Fruit fly (Drosophila melanogaster) whole organism, embryonic: Measurements from ENCODE around the gene CG43184.

ENCODE experiments used
- Atf-2 ChIP-seq: fragments of 200-800 bp; sonication (Bioruptor generic); optimal IDR thresholded peaks from 2 replicates; lab custom pipeline; 2016; ENCODE audit warnings: missing biosample characterization, missing genetic modification characterization
- B-H1 ChIP-seq: fragments of 200-800 bp; sonication (Bioruptor generic); IDR thresholded peaks from 3 replicates; pipeline ENCODE4 v1.3.6; 2022; ENCODE audit warnings: missing biosample characterization, missing genetic modification characterization
- Bdp1 ChIP-seq: fragments of 200-800 bp; sonication (Bioruptor generic); optimal IDR thresholded peaks from 3 replicates; lab custom pipeline; 2016; ENCODE audit warnings: missing biosample characterization, missing genetic modification characterization
- CG11723 ChIP-seq: fragments of 200-800 bp; sonication (Bioruptor generic); optimal IDR thresholded peaks from 2 replicates; lab custom pipeline; 2017; ENCODE audit warnings: missing biosample characterization, mild to moderate bottlenecking, missing genetic modification characterization
- CG12071 ChIP-seq: fragments of 200-800 bp; sonication (Bioruptor generic); optimal IDR thresholded peaks from 3 replicates; lab custom pipeline; 2018; ENCODE audit warnings: missing biosample characterization, mild to moderate bottlenecking, missing genetic modification characterization
- CG12744 ChIP-seq: fragments of 200-800 bp; sonication (Bioruptor generic); optimal IDR thresholded peaks from 2 replicates; lab custom pipeline; 2016; ENCODE audit warnings: missing biosample characterization, missing genetic modification characterization
- CG16813 ChIP-seq: fragments of 200-800 bp; sonication (Bioruptor generic); IDR thresholded peaks from 3 replicates; pipeline ENCODE4 v1.3.6; 2022; ENCODE audit warnings: missing biosample characterization, missing genetic modification characterization; ENCODE audit not compliant: partially characterized antibody
- CG16863 ChIP-seq: fragments of 200-800 bp; sonication (Bioruptor generic); optimal IDR thresholded peaks from 3 replicates; lab custom pipeline; 2016; ENCODE audit warnings: missing biosample characterization, missing genetic modification characterization
- CG17359 ChIP-seq: fragments of 200-800 bp; sonication (Bioruptor generic); optimal IDR thresholded peaks from 3 replicates; lab custom pipeline; 2018; ENCODE audit warnings: missing biosample characterization, mild to moderate bottlenecking, missing genetic modification characterization, moderate library complexity
- CG1832 ChIP-seq: fragments of 200-800 bp; sonication (Bioruptor generic); optimal IDR thresholded peaks from 2 replicates; lab custom pipeline; 2017; ENCODE audit warnings: missing biosample characterization, mild to moderate bottlenecking, missing genetic modification characterization, inconsistent platforms
- CG2875 ChIP-seq: fragments of 200-800 bp; sonication (Bioruptor generic); optimal IDR thresholded peaks from 2 replicates; lab custom pipeline; 2017; ENCODE audit warnings: missing biosample characterization, mild to moderate bottlenecking, missing genetic modification characterization, missing genetic modification reagents
- CG30431 ChIP-seq: fragments of 200-800 bp; sonication (Bioruptor generic); optimal IDR thresholded peaks from 2 replicates; lab custom pipeline; 2017; ENCODE audit warnings: missing biosample characterization, missing genetic modification characterization
- CG31388 ChIP-seq: fragments of 200-800 bp; sonication (Bioruptor generic); optimal IDR thresholded peaks from 2 replicates; lab custom pipeline; 2016; ENCODE audit warnings: missing biosample characterization, missing genetic modification characterization
- CG3407 ChIP-seq: fragments of 200-800 bp; sonication (Bioruptor generic); optimal IDR thresholded peaks from 2 replicates; lab custom pipeline; 2018; ENCODE audit warnings: missing biosample characterization, mild to moderate bottlenecking, missing genetic modification characterization
- CG5953 ChIP-seq: fragments of 200-800 bp; sonication (Bioruptor generic); IDR thresholded peaks from 2 replicates; pipeline ENCODE4 v1.3.6; 2022; ENCODE audit warnings: missing biosample characterization, missing genetic modification characterization
- CG8478 ChIP-seq: fragments of >200 bp; optimal IDR thresholded peaks from 2 replicates; lab custom pipeline; 2018
- CG9817 ChIP-seq: fragments of 200-800 bp; sonication (Bioruptor generic); optimal IDR thresholded peaks from 2 replicates; lab custom pipeline; 2018; ENCODE audit warnings: missing biosample characterization, mild to moderate bottlenecking, missing genetic modification characterization, moderate library complexity
- Camta ChIP-seq: fragments of 200-800 bp; sonication (Bioruptor generic); optimal IDR thresholded peaks from 2 replicates; lab custom pipeline; 2016; ENCODE audit warnings: missing biosample characterization, missing genetic modification characterization
- CrebB ChIP-seq: fragments of 200-800 bp; sonication (Bioruptor generic); optimal IDR thresholded peaks from 3 replicates; lab custom pipeline; 2018; ENCODE audit warnings: missing biosample characterization, mild to moderate bottlenecking, missing genetic modification characterization
- Dll ChIP-seq: fragments of 200-800 bp; sonication (Bioruptor generic); IDR thresholded peaks from 4 replicates; pipeline ENCODE4 v1.3.6; 2022; ENCODE audit warnings: missing biosample characterization, missing genetic modification characterization; ENCODE audit not compliant: partially characterized antibody
- Hey ChIP-seq: fragments of 200-800 bp; sonication (Bioruptor generic); optimal IDR thresholded peaks from 3 replicates; lab custom pipeline; 2018; ENCODE audit warnings: missing biosample characterization, mild to moderate bottlenecking, missing genetic modification characterization
- Hr51 ChIP-seq, 2 experiments: fragments of 200-800 bp; sonication (Bioruptor generic); optimal IDR thresholded peaks; 2 replicates in 1 of 2; 3 replicates in 1 of 2; lab custom pipeline; 2016 to 2018; ENCODE audit warnings: missing biosample characterization in 2 of 2, missing genetic modification characterization in 2 of 2, mild to moderate bottlenecking in 1 of 2, moderate library complexity in 1 of 2
- Max ChIP-seq: fragments of 200-800 bp; sonication (Bioruptor generic); optimal IDR thresholded peaks from 2 replicates; lab custom pipeline; 2016; ENCODE audit warnings: missing biosample characterization, mild to moderate bottlenecking, missing genetic modification characterization
- Mes4 ChIP-seq: fragments of 200-800 bp; sonication (Bioruptor generic); optimal IDR thresholded peaks from 2 replicates; lab custom pipeline; 2016; ENCODE audit warnings: missing biosample characterization, missing genetic modification characterization
- Myb ChIP-seq: fragments of 200-800 bp; sonication (Bioruptor generic); optimal IDR thresholded peaks from 2 replicates; lab custom pipeline; 2016; ENCODE audit warnings: missing biosample characterization, missing genetic modification characterization
- NK7.1 ChIP-seq: fragments of 200-800 bp; sonication (Bioruptor generic); optimal IDR thresholded peaks from 3 replicates; lab custom pipeline; 2016; ENCODE audit warnings: missing biosample characterization, missing genetic modification characterization
- ash1 ChIP-seq: fragments of 200-800 bp; sonication (Bioruptor generic); optimal IDR thresholded peaks from 2 replicates; lab custom pipeline; 2018; ENCODE audit warnings: missing biosample characterization, mild to moderate bottlenecking, missing genetic modification characterization
- ato ChIP-seq: fragments of 200-800 bp; sonication (Bioruptor generic); IDR thresholded peaks from 2 replicates; pipeline ENCODE4 v1.3.6; 2022; ENCODE audit warnings: missing biosample characterization, missing genetic modification characterization; ENCODE audit not compliant: partially characterized antibody
- bbx ChIP-seq: fragments of 200-800 bp; sonication (Bioruptor generic); IDR thresholded peaks from 2 replicates; pipeline ENCODE4 v1.3.6; 2022; ENCODE audit warnings: missing biosample characterization, missing genetic modification characterization; ENCODE audit not compliant: partially characterized antibody
- btn ChIP-seq: fragments of 200-800 bp; sonication (Bioruptor generic); optimal IDR thresholded peaks from 2 replicates; lab custom pipeline; 2016; ENCODE audit warnings: missing biosample characterization, missing genetic modification characterization
- cad ChIP-seq: fragments of >200 bp; optimal IDR thresholded peaks from 2 replicates; lab custom pipeline; 2017; ENCODE audit warnings: missing biosample characterization, missing genetic modification characterization
- cas ChIP-seq: fragments of 200-800 bp; sonication (Bioruptor generic); IDR thresholded peaks from 2 replicates; pipeline ENCODE4 v1.3.6; 2022; ENCODE audit warnings: missing biosample characterization, missing genetic modification characterization
- cg ChIP-seq: fragments of 200-800 bp; sonication (Bioruptor generic); optimal IDR thresholded peaks from 3 replicates; lab custom pipeline; 2019; ENCODE audit warnings: missing biosample characterization, mild to moderate bottlenecking, missing genetic modification characterization, moderate library complexity
- disco-r ChIP-seq: fragments of 200-800 bp; sonication (Bioruptor generic); optimal IDR thresholded peaks from 2 replicates; lab custom pipeline; 2016; ENCODE audit warnings: missing biosample characterization, missing genetic modification characterization
- eyg ChIP-seq: fragments of 200-800 bp; sonication (Bioruptor generic); optimal IDR thresholded peaks from 3 replicates; lab custom pipeline; 2016; ENCODE audit warnings: missing biosample characterization, missing genetic modification characterization
- gcm ChIP-seq: fragments of 200-800 bp; sonication (Bioruptor generic); optimal IDR thresholded peaks from 2 replicates; lab custom pipeline; 2019; ENCODE audit warnings: missing biosample characterization, mild to moderate bottlenecking, missing genetic modification characterization, moderate library complexity
- gcm2 ChIP-seq: fragments of 200-800 bp; sonication (Bioruptor generic); optimal IDR thresholded peaks from 2 replicates; lab custom pipeline; 2016; ENCODE audit warnings: missing biosample characterization, missing genetic modification characterization
- lilli ChIP-seq: fragments of 200-800 bp; sonication (Bioruptor generic); optimal IDR thresholded peaks from 3 replicates; lab custom pipeline; 2016; ENCODE audit warnings: missing biosample characterization, missing genetic modification characterization
- lola ChIP-seq, 3 experiments: fragments of >200 bp in 2 of 3; fragments of 200-800 bp in 1 of 3; sonication (Bioruptor generic) in 1 of 3; optimal IDR thresholded peaks; 2 replicates each; lab custom pipeline; 2017 to 2019; ENCODE audit warnings: missing biosample characterization in 3 of 3, missing genetic modification characterization in 3 of 3, mild to moderate bottlenecking in 1 of 3, moderate library complexity in 1 of 3
- oc ChIP-seq: fragments of 200-800 bp; sonication (Bioruptor generic); optimal IDR thresholded peaks from 2 replicates; lab custom pipeline; 2018; ENCODE audit warnings: missing biosample characterization, mild to moderate bottlenecking, missing genetic modification characterization, moderate library complexity
- onecut ChIP-seq: fragments of 200-800 bp; sonication (Bioruptor generic); IDR thresholded peaks from 2 replicates; pipeline ENCODE4 v1.3.6; 2022; ENCODE audit warnings: missing biosample characterization, missing genetic modification characterization
- pan ChIP-seq, 4 experiments: fragments of >200 bp in 3 of 4; fragments of 200-800 bp in 1 of 4; sonication (Bioruptor generic) in 1 of 4; optimal IDR thresholded peaks in 3 of 4; IDR thresholded peaks in 1 of 4; 2 replicates each; pipeline versions ENCODE4 v1.3.6 to Lab custom; 2017 to 2022; ENCODE audit warnings: missing biosample characterization in 2 of 4, missing genetic modification characterization in 2 of 4, mixed read lengths in 1 of 4
- phol ChIP-seq: fragments of 200-800 bp; sonication (Bioruptor generic); optimal IDR thresholded peaks from 3 replicates; lab custom pipeline; 2018; ENCODE audit warnings: missing biosample characterization, mild to moderate bottlenecking, missing genetic modification characterization, moderate library complexity
- prd ChIP-seq, 3 experiments: fragments of >200 bp in 2 of 3; fragments of 200-800 bp in 1 of 3; sonication (Bioruptor generic) in 1 of 3; optimal IDR thresholded peaks in 2 of 3; IDR thresholded peaks in 1 of 3; 2 replicates in 2 of 3; 3 replicates in 1 of 3; pipeline versions ENCODE4 v1.3.6 to Lab custom; 2017 to 2022; ENCODE audit warnings: missing biosample characterization in 1 of 3, missing genetic modification characterization in 1 of 3
- salm ChIP-seq: fragments of 200-800 bp; sonication (Bioruptor generic); optimal IDR thresholded peaks from 2 replicates; lab custom pipeline; 2018; ENCODE audit warnings: missing biosample characterization, mild to moderate bottlenecking, missing genetic modification characterization
- schlank ChIP-seq: fragments of 200-800 bp; sonication (Bioruptor generic); optimal IDR thresholded peaks from 2 replicates; lab custom pipeline; 2018; ENCODE audit warnings: missing biosample characterization, mild to moderate bottlenecking, missing genetic modification characterization
- sens ChIP-seq: fragments of 200-800 bp; sonication (Bioruptor generic); peaks from one replicate; lab custom pipeline; 2016; ENCODE audit warnings: missing biosample characterization, missing genetic modification characterization
- sens-2 ChIP-seq: fragments of 200-800 bp; sonication (Bioruptor generic); IDR thresholded peaks from 2 replicates; pipeline ENCODE4 v1.3.6; 2022; ENCODE audit warnings: missing biosample characterization, missing genetic modification characterization
- slp2 ChIP-seq: fragments of 200-800 bp; sonication (Bioruptor generic); optimal IDR thresholded peaks from 2 replicates; lab custom pipeline; 2016; ENCODE audit warnings: missing biosample characterization, missing genetic modification characterization
- tx ChIP-seq: fragments of 200-800 bp; sonication (Bioruptor generic); optimal IDR thresholded peaks from 2 replicates; lab custom pipeline; 2016; ENCODE audit warnings: missing biosample characterization, missing genetic modification characterization

The CG43184 gene

dm6 chr3L:13863365-13863775 is 25.8 kb downstream of the CG43184 start (continued):
- TF ChIP-seq CG3407 (GFP tag; lab: Kevin White, UChicago) = no peak
- TF ChIP-seq gcm = peak; percentile 34
- TF ChIP-seq CG8478 = no peak
- TF ChIP-seq NK7.1 (GFP tag; lab: Kevin White, UChicago) = no peak
- TF ChIP-seq Bdp1 (GFP tag; lab: Kevin White, UChicago) = no peak
- TF ChIP-seq cas (GFP tag; lab: Robert Waterston, UW) = no peak
- TF ChIP-seq CG30431 (GFP tag; lab: Kevin White, UChicago) = no peak
- no peak for TF ChIP-seq Max (GFP tag; lab: Kevin White, UChicago)
- 0 out of 2 replicates have a peak, but pooled peaks have one; percentile 28 for TF ChIP-seq bbx (GFP tag; lab: Robert Waterston, UW)
- no peak for TF ChIP-seq CG17359 (tag; lab: Kevin White, UChicago)
- TF ChIP-seq slp2 (GFP tag; lab: Kevin White, UChicago) = no peak
- no peak for TF ChIP-seq CG1832
- no peak for TF ChIP-seq tx (GFP tag; lab: Kevin White, UChicago)
- TF ChIP-seq Hr51 (GFP tag; optimal IDR thresholded peaks at IDR 0.05; lab: Kevin White, UChicago) = no peak
- no peak for TF ChIP-seq ato (GFP tag; lab: Robert Waterston, UW)
- TF ChIP-seq oc = no peak
- no peak for TF ChIP-seq schlank (tag; lab: Kevin White, UChicago)
- TF ChIP-seq lola (GFP tag; optimal IDR thresholded peaks at IDR 0.05; lab: Kevin White, UChicago) = no peak
- no peak for TF ChIP-seq CG9817 (tag; lab: Kevin White, UChicago)
- TF ChIP-seq CrebB = no peak
- no peak for TF ChIP-seq sens-2 (GFP tag; lab: Robert Waterston, UW)
- TF ChIP-seq Myb (GFP tag; lab: Kevin White, UChicago) = no peak
- TF ChIP-seq CG31388 = no peak
- no peak for TF ChIP-seq phol (tag; lab: Kevin White, UChicago)
- TF ChIP-seq eyg (GFP tag; lab: Kevin White, UChicago) = no peak
- no peak for TF ChIP-seq disco-r (GFP tag; lab: Kevin White, UChicago)
- TF ChIP-seq sens (GFP tag; lab: Kevin White, UChicago) = no peak
- TF ChIP-seq pan (optimal IDR thresholded peaks at IDR 0.05; lab: Kevin White, UChicago) = no peak
- no peak for TF ChIP-seq pan (GFP tag; optimal IDR thresholded peaks at IDR 0.05 in 1 of 2, IDR thresholded peaks at IDR 0.05 in 1 of 2)
- TF ChIP-seq btn (GFP tag; lab: Kevin White, UChicago) = no peak
- no peak for TF ChIP-seq prd (optimal IDR thresholded peaks at IDR 0.05; lab: Kevin White, UChicago)
- TF ChIP-seq prd (GFP tag; IDR thresholded peaks at IDR 0.05; lab: Robert Waterston, UW) = no peak
- TF ChIP-seq salm (tag; lab: Kevin White, UChicago) = no peak
- no peak for TF ChIP-seq cad (GFP tag; lab: Kevin White, UChicago)
- 0 out of 2 replicates have a peak, but pooled peaks have one; percentile 3 for TF ChIP-seq onecut
- TF ChIP-seq Atf-2 = no peak
- TF ChIP-seq Camta (GFP tag; lab: Kevin White, UChicago) = no peak
- no peak for TF ChIP-seq CG2875 (GFP tag; lab: Kevin White, UChicago)
- TF ChIP-seq cg = no peak
- TF ChIP-seq ash1 (GFP tag; lab: Kevin White, UChicago) = no peak
- TF ChIP-seq Mes4 = no peak
- TF ChIP-seq lilli (GFP tag; lab: Kevin White, UChicago) = no peak
- no peak for TF ChIP-seq CG16813 (GFP tag; lab: Robert Waterston, UW)
- no peak for TF ChIP-seq gcm2 (GFP tag; lab: Kevin White, UChicago)
- peak; percentile 13 for TF ChIP-seq Hey (tag; lab: Kevin White, UChicago)
- no peak for TF ChIP-seq CG5953 (GFP tag; lab: Robert Waterston, UW)
- TF ChIP-seq B-H1 (GFP tag; lab: Robert Waterston, UW) = no peak
- no peak for TF ChIP-seq CG11723 (GFP tag; lab: Kevin White, UChicago)
- TF ChIP-seq CG16863 = no peak
- TF ChIP-seq CG12744 (GFP tag; lab: Kevin White, UChicago) = no peak
- TF ChIP-seq CG12071 (GFP tag; lab: Kevin White, UChicago) = no peak
- TF ChIP-seq Dll (GFP tag; lab: Robert Waterston, UW) = no peak
